Worm (Caenorhabditis elegans) whole organism, L1 larva: ENCODE results near the gene rdy-2.

ENCODE experiments used
- C34B4.2 ChIP-seq: sonication (generic microtip); optimal IDR thresholded peaks from 2 replicates; lab custom pipeline; 2017; ENCODE audit warnings: mild to moderate bottlenecking, missing genetic modification characterization, missing compliant biosample characterization
- F16B12.6 ChIP-seq: fragments of 150-350 bp; optimal IDR thresholded peaks from 2 replicates; lab custom pipeline; 2014; ENCODE audit warnings: missing biosample characterization, missing genetic modification characterization
- ceh-82 ChIP-seq, 3 experiments: fragments of 150-350 bp in 1 of 3; sonication (generic microtip) in 2 of 3; optimal IDR thresholded peaks; 2 replicates each; lab custom pipeline; 2014 to 2017; ENCODE audit warnings: missing biosample characterization in 3 of 3, missing genetic modification characterization in 3 of 3
- ceh-88 ChIP-seq: fragments of 200-800 bp; sonication (Bioruptor generic); IDR thresholded peaks from 2 replicates; pipeline ENCODE4 v1.3.6; 2022; ENCODE audit warnings: missing genetic modification characterization, missing compliant biosample characterization
- ces-1 ChIP-seq: fragments of 150-350 bp; optimal IDR thresholded peaks from 2 replicates; lab custom pipeline; 2014; ENCODE audit warnings: missing biosample characterization, missing genetic modification reagents, missing genetic modification characterization
- egl-27 ChIP-seq, 2 experiments: fragments of 150-350 bp in 1 of 2; sonication (generic microtip); optimal IDR thresholded peaks; 3 replicates each; lab custom pipeline; 2017 to 2018; ENCODE audit warnings: missing biosample characterization in 2 of 2, missing genetic modification characterization in 2 of 2, missing genetic modification reagents in 2 of 2
- elt-2 ChIP-seq: sonication (generic microtip); optimal IDR thresholded peaks from 2 replicates; lab custom pipeline; 2016; ENCODE audit warnings: missing genetic modification characterization, mild to moderate bottlenecking, inconsistent platforms, missing compliant biosample characterization, missing genetic modification reagents
- elt-3 ChIP-seq, 6 experiments: fragments of 150-350 bp in 1 of 6; sonication (generic microtip); optimal IDR thresholded peaks; 2 replicates each; lab custom pipeline; 2017 to 2018; ENCODE audit warnings: missing biosample characterization in 6 of 6, missing genetic modification characterization in 6 of 6, inconsistent platforms in 1 of 6
- fkh-4 ChIP-seq: sonication (generic microtip); optimal IDR thresholded peaks from 2 replicates; lab custom pipeline; 2016; ENCODE audit warnings: missing compliant biosample characterization, missing genetic modification characterization, borderline replicate concordance
- fkh-8 ChIP-seq: sonication (generic microtip); optimal IDR thresholded peaks from 2 replicates; lab custom pipeline; 2016; ENCODE audit warnings: mild to moderate bottlenecking, missing genetic modification characterization, missing compliant biosample characterization
- fos-1 ChIP-seq: fragments of 150-350 bp; optimal IDR thresholded peaks from 2 replicates; lab custom pipeline; 2014; ENCODE audit warnings: missing biosample characterization, missing genetic modification characterization
- hlh-17 ChIP-seq: fragments of 200-800 bp; sonication (Bioruptor generic); optimal IDR thresholded peaks from 2 replicates; lab custom pipeline; 2018; ENCODE audit warnings: missing genetic modification characterization, mild to moderate bottlenecking, missing compliant biosample characterization, moderate library complexity, borderline replicate concordance
- jun-1 ChIP-seq: fragments of 150-350 bp; optimal IDR thresholded peaks from 2 replicates; lab custom pipeline; 2014; ENCODE audit warnings: missing biosample characterization, missing genetic modification reagents, missing genetic modification characterization
- lin-15B ChIP-seq: fragments of 150-350 bp; sonication (generic microtip); optimal IDR thresholded peaks from 3 replicates; lab custom pipeline; 2014; ENCODE audit warnings: missing biosample characterization, missing genetic modification characterization
- lin-35 ChIP-seq, 2 experiments: fragments of 150-350 bp; optimal IDR thresholded peaks; 2 replicates each; lab custom pipeline; 2014; ENCODE audit warnings: missing biosample characterization in 2 of 2, missing genetic modification characterization in 2 of 2, missing genetic modification reagents in 2 of 2
- lin-39 ChIP-seq: fragments of 150-350 bp; optimal IDR thresholded peaks from 2 replicates; lab custom pipeline; 2014; ENCODE audit warnings: missing biosample characterization, missing genetic modification reagents, missing genetic modification characterization
- lir-3 ChIP-seq: sonication (generic microtip); optimal IDR thresholded peaks from 2 replicates; lab custom pipeline; 2016; ENCODE audit warnings: mild to moderate bottlenecking, missing genetic modification characterization, moderate library complexity, missing compliant biosample characterization; ENCODE audit not compliant: poor library complexity
- nhr-11 ChIP-seq: fragments of 150-350 bp; optimal IDR thresholded peaks from 2 replicates; lab custom pipeline; 2014; ENCODE audit warnings: missing biosample characterization, missing genetic modification characterization
- nhr-19 ChIP-seq: fragments of 200-800 bp; sonication (Bioruptor generic); conservative IDR thresholded peaks from 2 replicates; pipeline ENCODE4 v1.3.6; 2022; ENCODE audit warnings: missing genetic modification characterization, missing compliant biosample characterization
- nhr-20 ChIP-seq: sonication (generic microtip); optimal IDR thresholded peaks from 2 replicates; lab custom pipeline; 2016; ENCODE audit warnings: mild to moderate bottlenecking, missing genetic modification characterization, missing compliant biosample characterization
- nhr-47 ChIP-seq: sonication (generic microtip); optimal IDR thresholded peaks from 2 replicates; lab custom pipeline; 2016; ENCODE audit warnings: mild to moderate bottlenecking, missing genetic modification characterization, moderate library complexity, missing compliant biosample characterization
- nhr-71 ChIP-seq: sonication (generic microtip); optimal IDR thresholded peaks from 2 replicates; lab custom pipeline; 2016; ENCODE audit warnings: mild to moderate bottlenecking, missing genetic modification characterization, moderate library complexity, missing compliant biosample characterization
- nhr-76 ChIP-seq: sonication (generic microtip); optimal IDR thresholded peaks from 2 replicates; lab custom pipeline; 2017; ENCODE audit warnings: missing biosample characterization, missing genetic modification characterization
- nhr-77 ChIP-seq: fragments of 150-350 bp; optimal IDR thresholded peaks from 2 replicates; lab custom pipeline; 2014; ENCODE audit warnings: missing biosample characterization, missing genetic modification characterization
- pqm-1 ChIP-seq: sonication (generic microtip); optimal IDR thresholded peaks from 3 replicates; lab custom pipeline; 2017; ENCODE audit warnings: missing biosample characterization, missing genetic modification characterization
- sox-4 ChIP-seq: sonication (generic microtip); optimal IDR thresholded peaks from 2 replicates; lab custom pipeline; 2016; ENCODE audit warnings: missing genetic modification characterization, missing compliant biosample characterization
- sup-37 ChIP-seq: fragments of 200-800 bp; sonication (Bioruptor generic); optimal IDR thresholded peaks from 2 replicates; lab custom pipeline; 2018; ENCODE audit warnings: mild to moderate bottlenecking, missing genetic modification characterization, missing compliant biosample characterization
- unc-86 ChIP-seq: sonication (generic microtip); optimal IDR thresholded peaks from 2 replicates; lab custom pipeline; 2016; ENCODE audit warnings: missing genetic modification characterization, missing compliant biosample characterization
- unc-98 ChIP-seq: fragments of 200-800 bp; sonication (Bioruptor generic); IDR thresholded peaks from 2 replicates; pipeline ENCODE4 v1.3.6; 2022; ENCODE audit warnings: missing genetic modification characterization, missing compliant biosample characterization
- vab-15 ChIP-seq: sonication (generic microtip); optimal IDR thresholded peaks from 2 replicates; lab custom pipeline; 2017; ENCODE audit warnings: missing genotype, mild to moderate bottlenecking, missing genetic modification characterization, missing compliant biosample characterization
- zag-1 ChIP-seq: fragments of 150-350 bp; optimal IDR thresholded peaks from 2 replicates; lab custom pipeline; 2014; ENCODE audit warnings: missing biosample characterization, missing genetic modification characterization

rdy-2 gene

DNA sequence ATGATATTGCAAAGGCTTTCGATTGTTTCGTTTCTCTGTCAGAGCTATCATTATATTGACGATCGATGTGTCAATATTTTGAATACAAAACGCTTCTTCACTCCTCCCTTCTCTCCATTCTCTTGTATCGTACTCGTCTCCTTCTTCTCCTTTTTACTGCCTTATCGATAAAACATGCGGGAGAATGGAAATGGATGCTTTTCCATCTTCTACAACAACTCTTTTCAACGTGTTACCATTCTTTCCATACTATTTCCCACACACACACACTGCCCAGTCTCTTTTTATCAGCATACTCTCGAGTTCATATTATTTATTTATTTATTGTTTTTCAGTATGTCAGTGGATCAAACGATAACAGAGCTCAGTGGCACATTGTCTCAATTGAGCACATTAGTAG is 22.1 kb downstream of the rdy-2 start, which contains the start of gene C50B8.6:
Gene C50B8.6 (plus strand): TSS at position 336 of the 400 bp plus-strand sequence.
- TF ChIP-seq fos-1 (tag; lab: Kevin White, UChicago) = no peak
- peak; percentile 39 for TF ChIP-seq elt-2 (tag; lab: Kevin White, UChicago)
- TF ChIP-seq nhr-19 (GFP tag; lab: Robert Waterston, UW) = no peak

DNA sequence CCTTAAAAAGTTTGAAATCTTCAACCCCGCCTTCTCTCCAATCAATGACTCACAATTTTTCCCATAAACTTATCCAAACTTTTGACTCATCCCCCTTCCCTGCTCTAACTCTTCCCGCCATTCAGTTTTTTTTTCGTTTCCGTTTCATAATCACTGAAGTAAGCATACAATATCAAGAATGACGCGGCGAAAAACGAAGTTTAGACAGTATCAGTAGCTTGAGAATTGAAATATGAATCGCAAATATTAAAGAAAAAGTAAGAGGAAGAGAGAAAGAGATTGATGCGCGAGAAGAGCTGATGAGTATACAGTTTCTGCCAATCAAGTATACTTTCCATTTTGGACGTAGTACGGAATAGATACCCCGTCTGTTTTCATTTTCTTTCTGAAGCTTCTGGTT is 23.3 kb downstream of the rdy-2 start:
- no peak for TF ChIP-seq lin-15B (tag; lab: Kevin White, UChicago)
- no peak for TF ChIP-seq nhr-19 (GFP tag; lab: Robert Waterston, UW)
- TF ChIP-seq nhr-76 = no peak
- no peak for TF ChIP-seq sox-4 (tag; lab: Kevin White, UChicago)
- TF ChIP-seq fos-1 (tag; lab: Kevin White, UChicago) = no peak
- TF ChIP-seq pqm-1 (tag; lab: Kevin White, UChicago) = no peak
- TF ChIP-seq nhr-47 (tag; lab: Kevin White, UChicago) = no peak
- no peak for TF ChIP-seq vab-15 (tag; lab: Kevin White, UChicago)
- no peak for TF ChIP-seq egl-27 (tag; optimal IDR thresholded peaks at IDR 0.05; lab: Kevin White, UChicago)
- TF ChIP-seq nhr-20 (tag; lab: Kevin White, UChicago) = no peak
- TF ChIP-seq hlh-17 (GFP tag; lab: Kevin White, UChicago) = no peak
- TF ChIP-seq elt-3 (tag; optimal IDR thresholded peaks at IDR 0.05; lab: Kevin White, UChicago) = no peak
- no peak for TF ChIP-seq sup-37 (GFP tag; lab: Kevin White, UChicago)
- no peak for TF ChIP-seq ceh-88

DNA sequence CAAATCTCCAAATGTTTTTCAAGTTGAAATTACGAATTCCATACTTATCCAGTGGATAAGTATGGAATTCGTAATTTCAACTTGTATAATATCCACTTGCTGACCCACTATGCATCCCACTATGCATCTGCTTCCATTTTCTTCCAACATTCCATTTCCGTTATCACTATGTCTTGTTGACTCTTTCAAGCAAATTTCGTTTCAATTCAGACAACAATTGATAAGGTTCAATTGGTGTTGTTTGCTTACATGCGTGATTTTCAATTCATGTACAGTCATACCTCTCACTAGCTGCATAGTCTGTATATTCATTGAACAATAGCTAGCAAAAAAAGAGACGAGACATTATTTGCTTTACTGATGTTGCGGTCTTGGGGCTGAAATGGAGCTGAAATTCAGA is 24.0 kb downstream of the rdy-2 start:
- TF ChIP-seq jun-1 (tag; lab: Kevin White, UChicago) (peak; percentile 3), nhr-77 (no peak), C34B4.2 (tag; lab: Kevin White, UChicago) (no peak), ces-1 (GFP tag; lab: Kevin White, UChicago) (no peak), lin-35 (GFP tag; optimal IDR thresholded peaks at IDR 0.05; lab: Kevin White, UChicago) (peak in 1 of 2 experiments; percentile 43), ceh-88 (no peak), vab-15 (tag; lab: Kevin White, UChicago) (no peak), unc-98 (GFP tag; lab: Robert Waterston, UW) (no peak), unc-86 (tag; lab: Kevin White, UChicago) (no peak), elt-2 (tag; lab: Kevin White, UChicago) (peak; percentile 62), F16B12.6 (tag; lab: Kevin White, UChicago) (no peak), lin-39 (no peak), pqm-1 (tag; lab: Kevin White, UChicago) (peak; percentile 66), nhr-11 (tag; lab: Kevin White, UChicago) (no peak)
- TF ChIP-seq, all 84 proteins: peak for 4

DNA sequence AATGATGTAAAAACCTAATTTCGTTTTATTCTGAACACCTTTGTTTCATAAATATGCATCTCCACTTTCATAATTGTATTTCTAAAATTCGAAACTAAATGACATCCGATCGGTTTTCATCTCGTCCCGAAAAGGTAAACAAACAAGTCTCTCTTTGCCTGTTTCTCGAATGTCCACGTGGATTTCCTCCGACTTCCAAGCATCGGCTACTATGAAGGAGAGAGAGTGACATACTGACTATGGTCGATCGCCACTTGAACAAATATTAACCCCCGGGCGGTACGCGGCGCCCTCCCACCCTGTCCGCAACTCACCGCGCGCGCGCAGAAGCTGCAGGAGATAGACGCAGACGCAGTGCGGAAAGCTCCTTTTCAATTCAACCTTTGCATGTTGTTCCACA is 24.9 kb downstream of the rdy-2 start:
- TF ChIP-seq nhr-77 (no peak), ceh-88 (no peak), ceh-82 (tag; optimal IDR thresholded peaks at IDR 0.05; lab: Kevin White, UChicago) (no peak), sox-4 (tag; lab: Kevin White, UChicago) (no peak), zag-1 (tag; lab: Kevin White, UChicago) (no peak), elt-3 (tag; optimal IDR thresholded peaks at IDR 0.05; lab: Kevin White, UChicago) (no peak), fkh-4 (tag; lab: Kevin White, UChicago) (no peak), fkh-8 (tag; lab: Kevin White, UChicago) (no peak), nhr-71 (tag; lab: Kevin White, UChicago) (no peak), lir-3 (tag; lab: Kevin White, UChicago) (no peak), nhr-76 (no peak)

DNA sequence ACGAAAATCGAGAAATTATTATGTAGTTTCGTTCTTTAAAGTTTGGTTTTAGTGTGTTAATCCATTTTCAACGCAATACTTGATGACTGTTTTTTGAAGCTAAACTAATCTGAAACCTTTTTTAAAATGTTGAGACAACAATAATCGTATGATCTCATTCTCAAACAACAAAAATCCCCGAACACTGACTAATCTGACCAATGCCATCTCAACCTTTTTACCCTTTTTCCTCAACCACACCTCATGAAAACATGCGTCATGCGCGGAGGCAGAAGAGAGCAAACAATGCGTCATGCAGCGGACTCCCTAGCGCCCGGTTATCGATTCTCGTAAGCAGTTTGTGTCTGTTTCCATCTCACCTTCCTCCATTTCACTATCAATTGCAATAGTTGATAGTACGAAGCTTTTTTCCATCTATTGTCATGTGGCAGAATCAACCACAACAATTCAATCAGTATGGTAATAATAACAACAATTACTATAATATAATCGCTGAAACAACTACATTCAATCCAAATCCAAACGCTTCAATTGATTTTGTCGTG is 29.0 kb downstream of the rdy-2 start, which contains the start of gene C50B8.4:
Gene C50B8.4 (plus strand): TSS at position 299 of the 545 bp plus-strand sequence.
- TF ChIP-seq elt-2 (tag; lab: Kevin White, UChicago) = peak; percentile 45
- peak in 1 of 2 experiments; percentile 32 for TF ChIP-seq lin-35 (GFP tag; optimal IDR thresholded peaks at IDR 0.05; lab: Kevin White, UChicago)
- TF ChIP-seq pqm-1 (tag; lab: Kevin White, UChicago) = no peak
